Fruit fly (Drosophila melanogaster): Measurements from ENCODE around the gene emb.

DNA sequence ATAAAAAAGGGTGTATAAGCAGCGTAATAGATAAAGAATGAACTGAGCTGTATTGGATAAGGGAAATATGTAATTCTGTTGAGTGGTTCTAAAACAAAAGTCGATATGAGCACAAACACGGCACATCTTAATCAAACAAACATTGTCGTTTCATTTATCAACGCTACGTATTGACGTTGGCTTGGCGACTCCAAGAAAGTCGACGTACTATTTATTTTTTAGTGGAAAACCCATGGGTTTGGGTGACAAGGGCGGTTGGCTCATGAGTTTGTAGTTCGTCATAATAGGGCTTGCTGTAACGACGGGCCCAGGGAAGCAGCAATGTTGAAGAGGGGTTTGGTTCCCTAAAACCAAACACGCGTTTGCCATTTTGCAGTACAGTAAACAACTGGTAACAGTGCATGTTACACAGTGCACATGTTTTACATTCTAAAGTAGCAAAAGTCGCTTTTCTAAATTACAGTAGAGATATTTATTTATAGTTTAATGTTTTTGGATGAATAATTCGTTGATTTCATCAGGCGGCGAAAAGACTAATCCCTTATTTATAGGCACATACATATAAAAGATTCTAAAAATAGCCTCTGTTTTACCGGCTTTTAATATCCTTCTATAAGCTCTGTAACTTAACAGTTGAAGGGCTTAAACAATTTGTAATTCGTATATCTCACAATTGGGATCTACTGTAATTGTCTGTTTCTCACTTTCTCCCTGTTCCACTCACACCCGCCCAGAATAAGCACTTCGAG, 42.0 kb upstream of the emb start:
- TF ChIP-seq pan (optimal IDR thresholded peaks at IDR 0.05) (no peak), psq (optimal IDR thresholded peaks at IDR 0.05) (no peak), EcR (GFP tag; optimal IDR thresholded peaks at IDR 0.05) (no peak)

All from whole organism.